Fruit fly (Drosophila melanogaster) whole organism, embryonic: ENCODE data around the gene CG34026.

Source experiments
- ATbp ChIP-seq: fragments of 200-800 bp; sonication (Bioruptor generic); optimal IDR thresholded peaks from 2 replicates; lab custom pipeline; 2017; ENCODE audit warnings: missing biosample characterization, mild to moderate bottlenecking, missing genetic modification characterization, missing genetic modification reagents
- Adf1 ChIP-seq: fragments of 200-800 bp; sonication (Bioruptor generic); IDR thresholded peaks from 2 replicates; pipeline ENCODE4 v1.3.6; 2022; ENCODE audit warnings: missing biosample characterization, missing genetic modification characterization
- Atf6 ChIP-seq: fragments of 200-800 bp; sonication (Bioruptor generic); IDR thresholded peaks from 2 replicates; pipeline ENCODE4 v1.3.6; 2022; ENCODE audit warnings: missing biosample characterization, missing genetic modification characterization
- CG12219 ChIP-seq: fragments of 200-800 bp; sonication (Bioruptor generic); optimal IDR thresholded peaks from 3 replicates; lab custom pipeline; 2018; ENCODE audit warnings: missing biosample characterization, mild to moderate bottlenecking, missing genetic modification characterization
- CG12942 ChIP-seq: fragments of 200-800 bp; sonication (Bioruptor generic); optimal IDR thresholded peaks from 3 replicates; lab custom pipeline; 2016; ENCODE audit warnings: missing biosample characterization, missing genetic modification characterization
- CG13894 ChIP-seq: fragments of 200-800 bp; sonication (Bioruptor generic); optimal IDR thresholded peaks from 3 replicates; lab custom pipeline; 2018; ENCODE audit warnings: missing biosample characterization, mild to moderate bottlenecking, missing genetic modification characterization, moderate library complexity
- CG14050 ChIP-seq: fragments of 200-800 bp; sonication (Bioruptor generic); IDR thresholded peaks from 3 replicates; pipeline ENCODE4 v1.3.6; 2022; ENCODE audit warnings: missing biosample characterization, missing genetic modification characterization
- CG16815 ChIP-seq: fragments of 200-800 bp; sonication (Bioruptor generic); optimal IDR thresholded peaks from 3 replicates; lab custom pipeline; 2017; ENCODE audit warnings: missing biosample characterization, mild to moderate bottlenecking, missing genetic modification characterization
- CG2678 ChIP-seq: fragments of 200-800 bp; sonication (Bioruptor generic); optimal IDR thresholded peaks from 3 replicates; lab custom pipeline; 2019; ENCODE audit warnings: missing biosample characterization, mild to moderate bottlenecking, missing genetic modification characterization, moderate library complexity
- CG2712 ChIP-seq: fragments of 200-800 bp; optimal IDR thresholded peaks from 3 replicates; lab custom pipeline; 2019; ENCODE audit warnings: missing biosample characterization, mild to moderate bottlenecking, missing genetic modification characterization, moderate library complexity
- CG2875 ChIP-seq: fragments of 200-800 bp; sonication (Bioruptor generic); optimal IDR thresholded peaks from 2 replicates; lab custom pipeline; 2017; ENCODE audit warnings: missing biosample characterization, mild to moderate bottlenecking, missing genetic modification characterization, missing genetic modification reagents
- CG31441 ChIP-seq: fragments of 200-800 bp; sonication (Bioruptor generic); IDR thresholded peaks from 2 replicates; pipeline ENCODE4 v1.3.6; 2022; ENCODE audit warnings: missing biosample characterization, missing genetic modification characterization
- CG3838 ChIP-seq: fragments of 200-800 bp; sonication (Bioruptor generic); optimal IDR thresholded peaks from 3 replicates; lab custom pipeline; 2016; ENCODE audit warnings: missing biosample characterization, missing genetic modification characterization
- CG6654 ChIP-seq: fragments of 200-800 bp; sonication (Bioruptor generic); optimal IDR thresholded peaks from 2 replicates; lab custom pipeline; 2017; ENCODE audit warnings: missing biosample characterization, mild to moderate bottlenecking, missing genetic modification characterization
- CG6689 ChIP-seq: fragments of 200-800 bp; sonication (Bioruptor generic); IDR thresholded peaks from 2 replicates; pipeline ENCODE4 v1.3.6; 2022; ENCODE audit warnings: missing biosample characterization, missing genetic modification characterization
- CG7839 ChIP-seq: fragments of 200-800 bp; sonication (Bioruptor generic); optimal IDR thresholded peaks from 3 replicates; lab custom pipeline; 2018; ENCODE audit warnings: missing biosample characterization, mild to moderate bottlenecking, missing genetic modification characterization, moderate library complexity
- CG8388 ChIP-seq: fragments of 200-800 bp; sonication (Bioruptor generic); optimal IDR thresholded peaks from 2 replicates; lab custom pipeline; 2019; ENCODE audit warnings: missing biosample characterization, mild to moderate bottlenecking, missing genetic modification characterization, moderate library complexity
- CG9817 ChIP-seq: fragments of 200-800 bp; sonication (Bioruptor generic); optimal IDR thresholded peaks from 2 replicates; lab custom pipeline; 2018; ENCODE audit warnings: missing biosample characterization, mild to moderate bottlenecking, missing genetic modification characterization, moderate library complexity
- Dek ChIP-seq: fragments of 200-800 bp; sonication (Bioruptor generic); optimal IDR thresholded peaks from 3 replicates; lab custom pipeline; 2019; ENCODE audit warnings: missing biosample characterization, mild to moderate bottlenecking, missing genetic modification characterization, moderate library complexity
- Fer1 ChIP-seq: fragments of 200-800 bp; sonication (Bioruptor generic); optimal IDR thresholded peaks from 2 replicates; lab custom pipeline; 2017; ENCODE audit warnings: missing biosample characterization, mild to moderate bottlenecking, missing genetic modification characterization
- GATAe ChIP-seq: fragments of 200-800 bp; sonication (Bioruptor generic); conservative IDR thresholded peaks from 2 replicates; pipeline ENCODE4 v1.3.6; 2022; ENCODE audit warnings: missing biosample characterization, missing genetic modification characterization
- Gug ChIP-seq: fragments of 200-800 bp; sonication (Bioruptor generic); IDR thresholded peaks from 4 replicates; pipeline ENCODE4 v1.3.6; 2022; ENCODE audit warnings: missing biosample characterization, missing genetic modification characterization
- Hr3 ChIP-seq: fragments of 200-800 bp; sonication (Bioruptor generic); optimal IDR thresholded peaks from 3 replicates; lab custom pipeline; 2016; ENCODE audit warnings: missing biosample characterization, missing genetic modification characterization
- Kr ChIP-seq: fragments of 200-800 bp; sonication (Bioruptor generic); optimal IDR thresholded peaks from 2 replicates; lab custom pipeline; 2017; ENCODE audit warnings: missing biosample characterization, mild to moderate bottlenecking, missing genetic modification characterization
- Mes4 ChIP-seq: fragments of 200-800 bp; sonication (Bioruptor generic); optimal IDR thresholded peaks from 2 replicates; lab custom pipeline; 2016; ENCODE audit warnings: missing biosample characterization, missing genetic modification characterization
- Oaz ChIP-seq: fragments of 200-800 bp; sonication (Bioruptor generic); IDR thresholded peaks from 2 replicates; pipeline ENCODE4 v1.3.6; 2022; ENCODE audit warnings: missing biosample characterization, missing genetic modification characterization
- Oli ChIP-seq: fragments of 200-800 bp; sonication (Bioruptor generic); optimal IDR thresholded peaks from 2 replicates; lab custom pipeline; 2018; ENCODE audit warnings: missing biosample characterization, mild to moderate bottlenecking, missing genetic modification characterization, moderate library complexity
- Ravus ChIP-seq: fragments of 200-800 bp; sonication (Bioruptor generic); IDR thresholded peaks from 2 replicates; pipeline ENCODE4 v1.3.6; 2022; ENCODE audit warnings: missing biosample characterization, missing genetic modification characterization
- Rfx ChIP-seq: fragments of 200-800 bp; sonication (Bioruptor generic); IDR thresholded peaks from 2 replicates; pipeline ENCODE4 v1.3.6; 2022; ENCODE audit warnings: missing biosample characterization, missing genetic modification characterization
- Rx ChIP-seq: fragments of 200-800 bp; sonication (Bioruptor generic); IDR thresholded peaks from 2 replicates; pipeline ENCODE4 v1.3.6; 2022; ENCODE audit warnings: missing biosample characterization, missing genetic modification characterization
- Scr ChIP-seq: fragments of 200-800 bp; sonication (Bioruptor generic); IDR thresholded peaks from 2 replicates; pipeline ENCODE4 v1.3.6; 2022; ENCODE audit warnings: missing biosample characterization, missing genetic modification characterization; ENCODE audit not compliant: partially characterized antibody
- Side ChIP-seq: fragments of 200-800 bp; sonication (Bioruptor generic); optimal IDR thresholded peaks from 2 replicates; lab custom pipeline; 2016; ENCODE audit warnings: missing biosample characterization, missing genetic modification characterization
- Sox100B ChIP-seq: fragments of 200-800 bp; sonication (Bioruptor generic); optimal IDR thresholded peaks from 3 replicates; lab custom pipeline; 2018; ENCODE audit warnings: missing biosample characterization, mild to moderate bottlenecking, missing genetic modification characterization
- Sox102F ChIP-seq: fragments of 200-800 bp; sonication (Bioruptor generic); optimal IDR thresholded peaks from 2 replicates; lab custom pipeline; 2018; ENCODE audit warnings: missing biosample characterization, mild to moderate bottlenecking, missing genetic modification characterization, moderate library complexity
- Spps ChIP-seq: fragments of 200-800 bp; sonication (Bioruptor generic); optimal IDR thresholded peaks from 2 replicates; lab custom pipeline; 2018; ENCODE audit warnings: missing biosample characterization, mild to moderate bottlenecking, missing genetic modification characterization
- cad ChIP-seq: fragments of >200 bp; optimal IDR thresholded peaks from 2 replicates; lab custom pipeline; 2017; ENCODE audit warnings: missing biosample characterization, missing genetic modification characterization
- cwo ChIP-seq: fragments of 200-800 bp; sonication (Bioruptor generic); optimal IDR thresholded peaks from 3 replicates; lab custom pipeline; 2017; ENCODE audit warnings: missing biosample characterization, missing genetic modification characterization, mild to moderate bottlenecking, moderate library complexity, missing genetic modification reagents
- dati ChIP-seq: fragments of 200-800 bp; sonication (Bioruptor generic); IDR thresholded peaks from 2 replicates; pipeline ENCODE4 v1.3.6; 2022; ENCODE audit warnings: missing biosample characterization, missing genetic modification characterization
- dpn ChIP-seq, 2 experiments: fragments of 200-800 bp; sonication (Bioruptor generic); optimal IDR thresholded peaks; 3 replicates each; lab custom pipeline; 2016; ENCODE audit warnings: missing biosample characterization in 2 of 2, missing genetic modification characterization in 2 of 2
- fd64A ChIP-seq: fragments of 200-800 bp; sonication (Bioruptor generic); optimal IDR thresholded peaks from 3 replicates; lab custom pipeline; 2018; ENCODE audit warnings: missing biosample characterization, mild to moderate bottlenecking, missing genetic modification characterization
- gem ChIP-seq: fragments of 200-800 bp; sonication (Bioruptor generic); optimal IDR thresholded peaks from 2 replicates; lab custom pipeline; 2019; ENCODE audit warnings: missing biosample characterization, mild to moderate bottlenecking, missing genetic modification characterization, moderate library complexity
- lov ChIP-seq, 2 experiments: fragments of 200-800 bp in 1 of 2; fragments of >200 bp in 1 of 2; sonication (Bioruptor generic) in 1 of 2; IDR thresholded peaks in 1 of 2; optimal IDR thresholded peaks in 1 of 2; 2 replicates in 1 of 2; 3 replicates in 1 of 2; pipeline versions ENCODE4 v1.3.6 to Lab custom; 2017 to 2022; ENCODE audit warnings: missing biosample characterization in 1 of 2, missing genetic modification characterization in 1 of 2
- nerfin-2 ChIP-seq: fragments of 200-800 bp; sonication (Bioruptor generic); IDR thresholded peaks from 2 replicates; pipeline ENCODE4 v1.3.6; 2022; ENCODE audit warnings: missing biosample characterization, missing genetic modification characterization; ENCODE audit not compliant: partially characterized antibody
- peb ChIP-seq: fragments of 200-800 bp; sonication (Bioruptor generic); IDR thresholded peaks from 2 replicates; pipeline ENCODE4 v1.3.6; 2022; ENCODE audit warnings: missing biosample characterization, missing genetic modification characterization
- psq ChIP-seq: fragments of 200-800 bp; sonication (Bioruptor generic); optimal IDR thresholded peaks from 2 replicates; lab custom pipeline; 2017; ENCODE audit warnings: missing biosample characterization, missing genetic modification characterization
- sisA ChIP-seq: fragments of 200-800 bp; sonication (Bioruptor generic); IDR thresholded peaks from 2 replicates; pipeline ENCODE4 v1.3.6; 2022; ENCODE audit warnings: missing biosample characterization, missing genetic modification characterization
- sqz ChIP-seq: fragments of 200-800 bp; sonication (Bioruptor generic); optimal IDR thresholded peaks from 3 replicates; lab custom pipeline; 2018; ENCODE audit warnings: missing biosample characterization, mild to moderate bottlenecking, missing genetic modification characterization
- ssp ChIP-seq: fragments of 200-800 bp; sonication (Bioruptor generic); IDR thresholded peaks from 2 replicates; pipeline ENCODE4 v1.3.6; 2022; ENCODE audit warnings: missing biosample characterization, missing genetic modification characterization
- toy ChIP-seq: fragments of 200-800 bp; sonication (Bioruptor generic); IDR thresholded peaks from 2 replicates; pipeline ENCODE4 v1.3.6; 2022; ENCODE audit warnings: missing biosample characterization, missing genetic modification characterization
- unpg ChIP-seq: fragments of 200-800 bp; sonication (Bioruptor generic); optimal IDR thresholded peaks from 3 replicates; lab custom pipeline; 2018; ENCODE audit warnings: missing biosample characterization, mild to moderate bottlenecking, missing genetic modification characterization, moderate library complexity
- zen ChIP-seq: fragments of 200-800 bp; sonication (Bioruptor generic); optimal IDR thresholded peaks from 3 replicates; lab custom pipeline; 2018; ENCODE audit warnings: missing biosample characterization, mild to moderate bottlenecking, missing genetic modification characterization, moderate library complexity

Gene CG34026

DNA sequence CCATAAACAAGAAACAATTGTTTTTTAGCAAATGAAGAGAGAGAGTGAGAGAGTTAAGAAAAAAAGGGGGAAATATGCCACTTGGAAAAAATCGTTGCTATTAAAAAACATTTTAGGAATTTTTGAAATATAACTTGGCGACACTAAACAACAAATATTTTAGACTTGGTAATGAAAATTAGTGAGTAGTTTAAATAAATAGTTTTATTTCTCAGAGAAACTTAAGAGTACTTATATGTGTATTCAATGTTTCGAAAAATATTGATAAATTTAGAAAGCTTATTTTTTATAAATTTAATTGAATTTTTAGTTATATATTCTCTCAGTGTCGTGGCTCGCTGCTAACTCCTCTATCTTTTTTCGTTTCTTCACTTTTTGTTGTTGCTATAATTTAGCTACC, 47.7 kb upstream of the CG34026 start (continued):
- TF ChIP-seq CG2875: no peak
- no peak for TF ChIP-seq Ravus
- no peak for TF ChIP-seq Fer1 (GFP tag; lab: Kevin White, UChicago)
- TF ChIP-seq cwo: no peak
- no peak for TF ChIP-seq Hr3
- no peak for TF ChIP-seq Gug (GFP tag; lab: Robert Waterston, UW)
- TF ChIP-seq sisA (GFP tag; lab: Robert Waterston, UW): no peak
- no peak for TF ChIP-seq ssp
- peak; percentile 62 for TF ChIP-seq gem (tag; lab: Kevin White, UChicago)
- TF ChIP-seq ATbp (GFP tag; lab: Kevin White, UChicago): peak; percentile 4
- TF ChIP-seq CG13894 (tag; lab: Kevin White, UChicago): no peak
- peak; percentile 40 for TF ChIP-seq CG7839 (tag; lab: Kevin White, UChicago)
- TF ChIP-seq Spps (tag; lab: Kevin White, UChicago): no peak
- TF ChIP-seq nerfin-2 (GFP tag; lab: Robert Waterston, UW): no peak
- TF ChIP-seq GATAe: no peak
- TF ChIP-seq unpg (GFP tag; lab: Kevin White, UChicago): peak; percentile 15
- TF ChIP-seq Scr: no peak
- no peak for TF ChIP-seq CG6654
- no peak for TF ChIP-seq sqz (GFP tag; lab: Kevin White, UChicago)
- TF ChIP-seq toy (GFP tag; lab: Robert Waterston, UW): no peak
- peak; percentile 54 for TF ChIP-seq Sox102F (GFP tag; lab: Kevin White, UChicago)
- TF ChIP-seq fd64A (GFP tag; lab: Kevin White, UChicago): no peak
- TF ChIP-seq Kr (GFP tag; lab: Kevin White, UChicago): no peak
- no peak for TF ChIP-seq lov (optimal IDR thresholded peaks at IDR 0.05; lab: Kevin White, UChicago)
- no peak for TF ChIP-seq lov (GFP tag; IDR thresholded peaks at IDR 0.05; lab: Robert Waterston, UW)
- TF ChIP-seq Adf1 (GFP tag; lab: Robert Waterston, UW): no peak
- peak; percentile 38 for TF ChIP-seq Sox100B (GFP tag; lab: Kevin White, UChicago)
- no peak for TF ChIP-seq peb (GFP tag; lab: Robert Waterston, UW)
- no peak for TF ChIP-seq Side (GFP tag; lab: Kevin White, UChicago)
- TF ChIP-seq CG31441 (GFP tag; lab: Robert Waterston, UW): peak; percentile 44
- no peak for TF ChIP-seq Oaz (GFP tag; lab: Robert Waterston, UW)
- TF ChIP-seq Mes4 (GFP tag; lab: Kevin White, UChicago): no peak
- TF ChIP-seq dpn (GFP tag; optimal IDR thresholded peaks at IDR 0.05; lab: Kevin White, UChicago): no peak
- TF ChIP-seq CG9817 (tag; lab: Kevin White, UChicago): no peak
- TF ChIP-seq CG12942 (GFP tag; lab: Kevin White, UChicago): no peak
- no peak for TF ChIP-seq CG3838 (GFP tag; lab: Kevin White, UChicago)
- TF ChIP-seq Atf6 (GFP tag; lab: Robert Waterston, UW): no peak
- TF ChIP-seq zen (tag; lab: Kevin White, UChicago): no peak
- TF ChIP-seq CG2678: peak; percentile 49
- TF ChIP-seq CG14050: no peak
- TF ChIP-seq Dek (tag; lab: Kevin White, UChicago): no peak
- TF ChIP-seq CG16815 (GFP tag; lab: Kevin White, UChicago): no peak
- TF ChIP-seq CG2712 (tag; lab: Kevin White, UChicago): peak; percentile 58
- TF ChIP-seq Oli (tag; lab: Kevin White, UChicago): peak; percentile 23
- peak; percentile 11 for TF ChIP-seq CG8388 (GFP tag; lab: Kevin White, UChicago)
- no peak for TF ChIP-seq Rx
- TF ChIP-seq cad (GFP tag; lab: Kevin White, UChicago): no peak
- TF ChIP-seq psq (GFP tag; lab: Kevin White, UChicago): no peak
- no peak for TF ChIP-seq Rfx (GFP tag; lab: Robert Waterston, UW)
- 0 out of 2 replicates have a peak, but pooled peaks have one; percentile 10 for TF ChIP-seq CG6689 (GFP tag; lab: Robert Waterston, UW)
- no peak for TF ChIP-seq CG12219
- TF ChIP-seq dati (GFP tag; lab: Robert Waterston, UW): no peak
